Worm (Caenorhabditis elegans): Measurements from ENCODE around the gene Y27F2A.10.
"Not testable (repeated sequence)": the region's sequence is repeated elsewhere in the genome, so short reads cannot be mapped to it uniquely, and the experiment has no call there.

Y27F2A.10 gene

ce11 chrII:3195739-3196138 lies 23.7 kb upstream of the Y27F2A.10 start:
- TF ChIP-seq unc-55 (GFP tag; optimal IDR thresholded peaks at IDR 0.05): no peak
- TF ChIP-seq egl-27 (tag; optimal IDR thresholded peaks at IDR 0.05): no peak
- TF ChIP-seq dmd-4 (tag; optimal IDR thresholded peaks at IDR 0.05): no peak
- TF ChIP-seq C34F6.9 (tag; optimal IDR thresholded peaks at IDR 0.05): no peak
- no peak for TF ChIP-seq nhr-129 (tag; optimal IDR thresholded peaks at IDR 0.05)
- no peak for TF ChIP-seq nhr-10 (tag; optimal IDR thresholded peaks at IDR 0.05)
- TF ChIP-seq lsy-2 (tag; optimal IDR thresholded peaks at IDR 0.05): no peak
- TF ChIP-seq ceh-16 (tag; optimal IDR thresholded peaks at IDR 0.05): no peak
- TF ChIP-seq mab-5 (tag; optimal IDR thresholded peaks at IDR 0.05): no peak
- no peak for TF ChIP-seq mbf-1 (tag; optimal IDR thresholded peaks at IDR 0.05)
- no peak for TF ChIP-seq lin-39 (tag; optimal IDR thresholded peaks at IDR 0.05)
- TF ChIP-seq snpc-4 (tag; optimal IDR thresholded peaks at IDR 0.05): no peak
- no peak for TF ChIP-seq crh-2 (tag; optimal IDR thresholded peaks at IDR 0.05)
- TF ChIP-seq aly-2 (tag; optimal IDR thresholded peaks at IDR 0.05): no peak
- TF ChIP-seq lin-13 (GFP tag; optimal IDR thresholded peaks at IDR 0.05): no peak
- no peak for TF ChIP-seq nhr-21 (tag; optimal IDR thresholded peaks at IDR 0.05)

- not testable (repeated sequence) for TF ChIP-seq blmp-1 (tag; optimal IDR thresholded peaks at IDR 0.05; ENCODE audit: insufficient read depth); nhr-11 (tag; optimal IDR thresholded peaks at IDR 0.05); lin-13 (GFP tag; optimal IDR thresholded peaks at IDR 0.05)
These were observed 19.5 kb upstream of the Y27F2A.10 start, which contains the start of gene Y27F2A.9 for ce11 chrII:3191544-3191943. Y27F2A.9 (minus strand) TSS chrII:3191644.

ce11 chrII:3189038-3189437 lies 17.0 kb upstream of the Y27F2A.10 start, which contains the start of gene Y27F2A.11:
Y27F2A.11 (plus strand) TSS chrII:3189338.
- TF ChIP-seq dmd-4 (tag; optimal IDR thresholded peaks at IDR 0.05); sem-4 (tag; optimal IDR thresholded peaks at IDR 0.05); unc-62 (GFP tag; optimal IDR thresholded peaks at IDR 0.05): not testable (repeated sequence)

- TF ChIP-seq fos-1 (tag; optimal IDR thresholded peaks at IDR 0.05): no peak
- no peak for TF ChIP-seq alr-1 (tag; optimal IDR thresholded peaks at IDR 0.05)
- TF ChIP-seq lin-11 (tag; optimal IDR thresholded peaks at IDR 0.05): no peak
- no peak for TF ChIP-seq nhr-77 (tag; optimal IDR thresholded peaks at IDR 0.05)
- no peak for TF ChIP-seq elt-1 (tag; optimal IDR thresholded peaks at IDR 0.05)
- no peak for TF ChIP-seq sma-9 (GFP tag; optimal IDR thresholded peaks at IDR 0.05)
- no peak for TF ChIP-seq sma-9 (tag; optimal IDR thresholded peaks at IDR 0.05)
- TF ChIP-seq ama-1 (optimal IDR thresholded peaks at IDR 0.05): no peak
- no peak for TF ChIP-seq ceh-16 (tag; optimal IDR thresholded peaks at IDR 0.05)
- no peak for TF ChIP-seq F13H6.1 (tag; optimal IDR thresholded peaks at IDR 0.05)
- TF ChIP-seq nhr-12 (tag; optimal IDR thresholded peaks at IDR 0.05): no peak
- no peak for TF ChIP-seq unc-39 (tag; optimal IDR thresholded peaks at IDR 0.05)
- TF ChIP-seq elt-3 (tag; optimal IDR thresholded peaks at IDR 0.05): no peak
- no peak for TF ChIP-seq lin-13 (GFP tag; optimal IDR thresholded peaks at IDR 0.05)
- no peak for TF ChIP-seq aly-2 (tag; optimal IDR thresholded peaks at IDR 0.05)
- TF ChIP-seq R02D3.7 (tag; optimal IDR thresholded peaks at IDR 0.05): no peak
- TF ChIP-seq ztf-11 (tag; optimal IDR thresholded peaks at IDR 0.05): no peak
- TF ChIP-seq ceh-82 (tag; optimal IDR thresholded peaks at IDR 0.05): no peak
- TF ChIP-seq unc-55 (GFP tag; optimal IDR thresholded peaks at IDR 0.05): no peak
These were observed 13.8 kb upstream of the Y27F2A.10 start for ce11 chrII:3185848-3186247.

ce11 chrII:3184858-3185257 lies 12.8 kb upstream of the Y27F2A.10 start, which contains the start of gene sri-78:
sri-78 (plus strand) TSS chrII:3185158.
- not testable (repeated sequence) for TF ChIP-seq snpc-4 (tag; optimal IDR thresholded peaks at IDR 0.05); nhr-12 (tag; optimal IDR thresholded peaks at IDR 0.05); sma-3 (GFP tag; optimal IDR thresholded peaks at IDR 0.05)
